Fruit fly (Drosophila melanogaster) S2 (cell line): Measurements from ENCODE around the gene verm.

ENCODE experiments used
- CG8478 ChIP-seq: fragments of >200 bp; optimal IDR thresholded peaks from 2 replicates; lab custom pipeline; 2018
- CTCF ChIP-seq, 2 experiments: fragments of >200 bp; optimal IDR thresholded peaks; 2 replicates each; lab custom pipeline; 2018

- TF ChIP-seq CG8478 (lab: Kevin White, UChicago) (no peak), CTCF (optimal IDR thresholded peaks at IDR 0.05; lab: Kevin White, UChicago) (no peak)
Observed at dm6 chr3L:19682902-19683301, 12.2 kb downstream of the verm start.
